Fruit fly (Drosophila melanogaster) whole organism, adult: ENCODE measurements around the gene CG32373.

Experiments used
- CG11617 ChIP-seq: fragments of 200-800 bp; sonication (Bioruptor generic); optimal IDR thresholded peaks from 2 replicates; lab custom pipeline; 2017; ENCODE audit warnings: mild to moderate bottlenecking, missing biosample characterization, missing genetic modification reagents, missing genetic modification characterization
- CG12768 ChIP-seq: fragments of 200-800 bp; sonication (Bioruptor generic); optimal IDR thresholded peaks from 2 replicates; lab custom pipeline; 2017; ENCODE audit warnings: missing biosample characterization, missing genetic modification characterization, mild to moderate bottlenecking, moderate library complexity, missing genetic modification reagents
- CG14711 ChIP-seq: fragments of 200-800 bp; sonication (Bioruptor generic); optimal IDR thresholded peaks from 2 replicates; lab custom pipeline; 2018; ENCODE audit warnings: missing biosample characterization, mild to moderate bottlenecking, missing genetic modification characterization, moderate library complexity
- CG1620 ChIP-seq: fragments of 200-800 bp; sonication (Bioruptor generic); optimal IDR thresholded peaks from 2 replicates; lab custom pipeline; 2016; ENCODE audit warnings: missing biosample characterization, missing genetic modification characterization
- CG33017 ChIP-seq: fragments of 200-800 bp; sonication (Bioruptor generic); optimal IDR thresholded peaks from 2 replicates; lab custom pipeline; 2018; ENCODE audit warnings: missing biosample characterization, mild to moderate bottlenecking, missing genetic modification characterization, moderate library complexity
- CG5204 ChIP-seq: fragments of 200-800 bp; sonication (Bioruptor generic); optimal IDR thresholded peaks from 2 replicates; lab custom pipeline; 2016; ENCODE audit warnings: missing biosample characterization, missing genetic modification characterization
- CG7045 ChIP-seq: fragments of 200-800 bp; sonication (Bioruptor generic); optimal IDR thresholded peaks from 2 replicates; lab custom pipeline; 2017; ENCODE audit warnings: missing biosample characterization, mild to moderate bottlenecking, missing genetic modification characterization
- CG7101 ChIP-seq: fragments of 200-800 bp; sonication (Bioruptor generic); optimal IDR thresholded peaks from 2 replicates; lab custom pipeline; 2018; ENCODE audit warnings: missing biosample characterization, mild to moderate bottlenecking, missing genetic modification characterization, moderate library complexity
- Clk ChIP-seq: fragments of 200-800 bp; sonication (Bioruptor generic); optimal IDR thresholded peaks from 2 replicates; lab custom pipeline; 2017; ENCODE audit warnings: missing biosample characterization, missing genetic modification characterization
- Crg-1 ChIP-seq: fragments of 200-800 bp; sonication (Bioruptor generic); optimal IDR thresholded peaks from 2 replicates; lab custom pipeline; 2016; ENCODE audit warnings: missing biosample characterization, missing genetic modification characterization
- Hr96 ChIP-seq: fragments of 200-800 bp; sonication (Bioruptor generic); optimal IDR thresholded peaks from 2 replicates; lab custom pipeline; 2016; ENCODE audit warnings: missing biosample characterization, missing genetic modification characterization
- Mnt ChIP-seq: fragments of 200-800 bp; sonication (Bioruptor generic); optimal IDR thresholded peaks from 2 replicates; lab custom pipeline; 2016; ENCODE audit warnings: missing biosample characterization, mild to moderate bottlenecking, missing genetic modification characterization
- bab1 ChIP-seq: fragments of 200-800 bp; sonication (Bioruptor generic); optimal IDR thresholded peaks from 3 replicates; lab custom pipeline; 2019; ENCODE audit warnings: missing biosample characterization, mild to moderate bottlenecking, missing genetic modification characterization, moderate library complexity
- cic ChIP-seq: fragments of 200-800 bp; sonication (Bioruptor generic); optimal IDR thresholded peaks from 2 replicates; lab custom pipeline; 2017; ENCODE audit warnings: missing biosample characterization, mild to moderate bottlenecking, missing genetic modification characterization, moderate library complexity
- cnc ChIP-seq, 2 experiments: fragments of >200 bp; optimal IDR thresholded peaks; 2 replicates each; lab custom pipeline; 2017
- kay ChIP-seq: fragments of 200-800 bp; sonication (Bioruptor generic); peaks from one replicate; lab custom pipeline; 2016; ENCODE audit warnings: missing biosample characterization, missing genetic modification characterization, borderline replicate concordance
- ovo ChIP-seq: fragments of 200-800 bp; sonication (Bioruptor generic); optimal IDR thresholded peaks from 2 replicates; lab custom pipeline; 2016; ENCODE audit warnings: missing biosample characterization, missing genetic modification characterization
- pad ChIP-seq: fragments of 200-800 bp; sonication (Bioruptor generic); optimal IDR thresholded peaks from 3 replicates; lab custom pipeline; 2017; ENCODE audit warnings: missing biosample characterization, missing genetic modification characterization, mild to moderate bottlenecking, moderate library complexity, missing genetic modification reagents
- tj ChIP-seq: fragments of 200-800 bp; sonication (Bioruptor generic); optimal IDR thresholded peaks from 3 replicates; lab custom pipeline; 2017; ENCODE audit warnings: missing biosample characterization, mild to moderate bottlenecking, missing genetic modification characterization, moderate library complexity
- toe ChIP-seq: fragments of 200-800 bp; sonication (Bioruptor generic); optimal IDR thresholded peaks from 2 replicates; lab custom pipeline; 2016; ENCODE audit warnings: missing biosample characterization, missing genetic modification characterization

Gene CG32373

dm6 chr3L:7774698-7775097, 124.3 kb downstream of the CG32373 start:
- TF ChIP-seq kay (peak; percentile 78), Crg-1 (GFP tag; lab: Kevin White, UChicago) (no peak)

- TF ChIP-seq cic (GFP tag; lab: Kevin White, UChicago), result peak; percentile 93
- no peak for TF ChIP-seq toe (GFP tag; lab: Kevin White, UChicago)
- no peak for TF ChIP-seq CG11617 (GFP tag; lab: Kevin White, UChicago)
- no peak for TF ChIP-seq ovo (GFP tag; lab: Kevin White, UChicago)
- TF ChIP-seq tj (GFP tag; lab: Kevin White, UChicago), result peak; percentile 83
- TF ChIP-seq Mnt, result peak; percentile 62
- TF ChIP-seq bab1, result no peak
- TF ChIP-seq Clk (GFP tag; lab: Kevin White, UChicago), result peak; percentile 41
- TF ChIP-seq CG1620 (GFP tag; lab: Kevin White, UChicago), result no peak
- TF ChIP-seq CG33017 (tag; lab: Kevin White, UChicago), result peak; percentile 18
- TF ChIP-seq CG12768 (GFP tag; lab: Kevin White, UChicago), result peak; percentile 48
Observed at dm6 chr3L:7775365-7775905, 125.1 kb downstream of the CG32373 start, which contains the start of gene Clk. Clk (minus strand) TSS chr3L:7775603.

- peak; percentile 95 for TF ChIP-seq kay
- TF ChIP-seq Mnt, result peak; percentile 6
- no peak for TF ChIP-seq tj (GFP tag; lab: Kevin White, UChicago)
- TF ChIP-seq cnc (optimal IDR thresholded peaks at IDR 0.05; lab: Kevin White, UChicago), result peak; percentile 42 to 77
- TF ChIP-seq ovo (GFP tag; lab: Kevin White, UChicago), result no peak
Observed at dm6 chr3L:7781353-7782050, 131.2 kb downstream of the CG32373 start.

- TF ChIP-seq pad, result no peak
- TF ChIP-seq CG5204, result no peak
- TF ChIP-seq CG12768 (GFP tag; lab: Kevin White, UChicago), result no peak
- TF ChIP-seq CG14711 (tag; lab: Kevin White, UChicago), result no peak
- TF ChIP-seq Clk (GFP tag; lab: Kevin White, UChicago), result no peak
- TF ChIP-seq CG1620 (GFP tag; lab: Kevin White, UChicago), result no peak
- no peak for TF ChIP-seq CG11617 (GFP tag; lab: Kevin White, UChicago)
- no peak for TF ChIP-seq Mnt
- no peak for TF ChIP-seq Hr96 (GFP tag; lab: Kevin White, UChicago)
- no peak for TF ChIP-seq cic (GFP tag; lab: Kevin White, UChicago)
- TF ChIP-seq CG7101 (tag; lab: Kevin White, UChicago), result no peak
- TF ChIP-seq kay, result no peak
Observed at dm6 chr3L:7782051-7782682, 131.8 kb downstream of the CG32373 start.

- TF ChIP-seq CG7045 (GFP tag; lab: Kevin White, UChicago) (peak; percentile 31), tj (GFP tag; lab: Kevin White, UChicago) (peak; percentile 36), toe (GFP tag; lab: Kevin White, UChicago) (no peak), cic (GFP tag; lab: Kevin White, UChicago) (no peak), Mnt (no peak), cnc (optimal IDR thresholded peaks at IDR 0.05; lab: Kevin White, UChicago) (no peak), CG1620 (GFP tag; lab: Kevin White, UChicago) (peak; percentile 47), CG33017 (tag; lab: Kevin White, UChicago) (peak; percentile 47), CG11617 (GFP tag; lab: Kevin White, UChicago) (peak; percentile 28), CG7101 (tag; lab: Kevin White, UChicago) (peak; percentile 73), ovo (GFP tag; lab: Kevin White, UChicago) (no peak), Crg-1 (GFP tag; lab: Kevin White, UChicago) (no peak), Hr96 (GFP tag; lab: Kevin White, UChicago) (no peak), bab1 (peak; percentile 83), CG5204 (peak; percentile 37), CG12768 (GFP tag; lab: Kevin White, UChicago) (no peak), CG14711 (tag; lab: Kevin White, UChicago) (peak; percentile 66)
Observed at dm6 chr3L:7783383-7783782, 133.0 kb downstream of the CG32373 start.

- no peak for TF ChIP-seq CG7101 (tag; lab: Kevin White, UChicago)
- no peak for TF ChIP-seq toe (GFP tag; lab: Kevin White, UChicago)
- TF ChIP-seq bab1, result no peak
- TF ChIP-seq Hr96 (GFP tag; lab: Kevin White, UChicago), result no peak
- TF ChIP-seq CG14711 (tag; lab: Kevin White, UChicago), result no peak
- TF ChIP-seq CG7045 (GFP tag; lab: Kevin White, UChicago), result no peak
- TF ChIP-seq cnc (optimal IDR thresholded peaks at IDR 0.05; lab: Kevin White, UChicago), result no peak
- no peak for TF ChIP-seq Clk (GFP tag; lab: Kevin White, UChicago)
- TF ChIP-seq CG11617 (GFP tag; lab: Kevin White, UChicago), result no peak
Observed at dm6 chr3L:7786263-7786662, 135.9 kb downstream of the CG32373 start.
